Worm (Caenorhabditis elegans): Measurements from ENCODE around the gene srab-13.

srab-13 gene

ce11 chrV:2035545-2035944 lies 7.9 kb upstream of the srab-13 start, which contains the start of gene srab-23:
Gene srab-23, minus strand, starts transcription at chrV:2035645.
- TF ChIP-seq isw-1 (GFP tag; IDR thresholded peaks at IDR 0.05) (no peak), unc-130 (tag; optimal IDR thresholded peaks at IDR 0.05) (no peak), hlh-4 (tag; optimal IDR thresholded peaks at IDR 0.05) (no peak), Y116A8C.19 (tag; optimal IDR thresholded peaks at IDR 0.05; ENCODE audit: borderline replicate concordance) (no peak), ama-1 (optimal IDR thresholded peaks at IDR 0.05) (no peak), ces-1 (GFP tag; optimal IDR thresholded peaks at IDR 0.05) (no peak), jun-1 (tag; optimal IDR thresholded peaks at IDR 0.05) (no peak), lin-39 (tag; optimal IDR thresholded peaks at IDR 0.05) (no peak)

- TF ChIP-seq C34B4.2 (tag; optimal IDR thresholded peaks at IDR 0.05) (no peak), grh-1 (GFP tag; IDR thresholded peaks at IDR 0.05) (no peak), sox-4 (tag; optimal IDR thresholded peaks at IDR 0.05) (no peak), unc-30 (tag; optimal IDR thresholded peaks at IDR 0.05) (no peak), nhr-11 (tag; optimal IDR thresholded peaks at IDR 0.05) (no peak), unc-98 (GFP tag; IDR thresholded peaks at IDR 0.05) (no peak), aly-2 (tag; optimal IDR thresholded peaks at IDR 0.05) (no peak), pqm-1 (tag; optimal IDR thresholded peaks at IDR 0.05) (no peak), lir-3 (tag; optimal IDR thresholded peaks at IDR 0.05; ENCODE audit: poor library complexity) (no peak), irx-1 (tag; optimal IDR thresholded peaks at IDR 0.05) (no peak), xbp-1 (tag; optimal IDR thresholded peaks at IDR 0.05) (no peak), nhr-237 (tag; optimal IDR thresholded peaks at IDR 0.05) (no peak), ceh-8 (GFP tag; optimal IDR thresholded peaks at IDR 0.05) (no peak)
Observed at ce11 chrV:2031454-2031853, 3.8 kb upstream of the srab-13 start, which contains the start of gene hil-6. Gene hil-6, minus strand, starts transcription at chrV:2031554.

ce11 chrV:2030661-2031060 lies 3.0 kb upstream of the srab-13 start:
- no peak for TF ChIP-seq grh-1 (GFP tag; IDR thresholded peaks at IDR 0.05)
- TF ChIP-seq efl-1 (optimal IDR thresholded peaks at IDR 0.05) = no peak
- peak in 1 of 2 experiments; percentile 10 for TF ChIP-seq efl-1 (GFP tag; optimal IDR thresholded peaks at IDR 0.05 in 1 of 2)

- TF ChIP-seq nhr-28 (tag; optimal IDR thresholded peaks at IDR 0.05) (no peak), ceh-63 (GFP tag; optimal IDR thresholded peaks at IDR 0.05) (no peak), fkh-8 (tag; optimal IDR thresholded peaks at IDR 0.05) (no peak), unc-30 (tag; optimal IDR thresholded peaks at IDR 0.05) (no peak), lin-35 (GFP tag; optimal IDR thresholded peaks at IDR 0.05) (no peak), ceh-90 (tag; optimal IDR thresholded peaks at IDR 0.05) (no peak), ceh-88 (GFP tag; IDR thresholded peaks at IDR 0.05) (no peak), nhr-71 (tag; optimal IDR thresholded peaks at IDR 0.05) (no peak), lin-15B (tag; optimal IDR thresholded peaks at IDR 0.05) (no peak), C04F5.9 (tag; optimal IDR thresholded peaks at IDR 0.05) (no peak), nhr-84 (tag; optimal IDR thresholded peaks at IDR 0.05) (no peak)
Observed at ce11 chrV:2029877-2030276, 2.2 kb upstream of the srab-13 start, which contains the start of gene F59A7.12. Gene F59A7.12, plus strand, starts transcription at chrV:2030177.

ce11 chrV:2022374-2022773 lies 5.3 kb downstream of the srab-13 start, which contains the start of gene F59A7.5:
Gene F59A7.5, plus strand, starts transcription at chrV:2022674.
- no peak for TF ChIP-seq elt-2 (tag; optimal IDR thresholded peaks at IDR 0.05)
- no peak for TF ChIP-seq nhr-19 (GFP tag; conservative IDR thresholded peaks at IDR 0.05)
- TF ChIP-seq vab-15 (tag; optimal IDR thresholded peaks at IDR 0.05) = no peak
- no peak for TF ChIP-seq nhr-84 (tag; optimal IDR thresholded peaks at IDR 0.05)
- TF ChIP-seq lin-15B (tag; optimal IDR thresholded peaks at IDR 0.05) = no peak
- no peak for TF ChIP-seq fkh-8 (tag; optimal IDR thresholded peaks at IDR 0.05)
